Fruit fly (Drosophila melanogaster): ENCODE data around the gene RPA1.

Gene RPA1

DNA sequence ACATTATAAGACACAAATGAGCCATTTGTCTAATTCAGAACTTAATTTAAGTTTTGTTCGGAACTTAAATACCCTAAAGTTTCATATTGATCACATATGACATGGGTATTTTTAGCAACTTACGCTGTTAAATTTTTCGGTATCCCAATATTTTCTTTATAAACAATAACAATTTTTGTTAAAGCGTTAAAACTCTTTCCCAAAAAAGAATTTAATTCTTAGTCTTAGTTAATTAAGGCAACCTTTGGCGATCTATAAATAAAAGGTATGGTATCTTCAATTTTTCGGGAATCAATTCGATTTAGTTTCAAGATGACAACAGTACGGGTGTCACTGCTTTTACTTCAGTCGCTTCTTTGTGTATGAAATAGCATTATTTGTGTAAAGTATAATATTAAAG, 26.7 kb upstream of the RPA1 start, which contains the start of gene CG31464:
CG31464 (plus strand) TSS at position 301 of the 400 bp plus-strand sequence.
- no peak for TF ChIP-seq ttk (optimal IDR thresholded peaks at IDR 0.05)
- TF ChIP-seq Sin3A (optimal IDR thresholded peaks at IDR 0.05) = no peak
- TF ChIP-seq h (optimal IDR thresholded peaks at IDR 0.05) = no peak
- TF ChIP-seq Myc (optimal IDR thresholded peaks at IDR 0.05) = no peak
- TF ChIP-seq insv (optimal IDR thresholded peaks at IDR 0.05) = no peak
- TF ChIP-seq psq (optimal IDR thresholded peaks at IDR 0.05) = no peak

- TF ChIP-seq Myc (optimal IDR thresholded peaks at IDR 0.05) = no peak
- no peak for TF ChIP-seq h (optimal IDR thresholded peaks at IDR 0.05)
- no peak for TF ChIP-seq ttk (optimal IDR thresholded peaks at IDR 0.05)
- no peak for TF ChIP-seq insv (optimal IDR thresholded peaks at IDR 0.05)
Observed at dm6 chr3R:8290478-8290877, 26.2 kb upstream of the RPA1 start, which contains the start of gene CG11672. CG11672 (minus strand) TSS chr3R:8290578.

DNA sequence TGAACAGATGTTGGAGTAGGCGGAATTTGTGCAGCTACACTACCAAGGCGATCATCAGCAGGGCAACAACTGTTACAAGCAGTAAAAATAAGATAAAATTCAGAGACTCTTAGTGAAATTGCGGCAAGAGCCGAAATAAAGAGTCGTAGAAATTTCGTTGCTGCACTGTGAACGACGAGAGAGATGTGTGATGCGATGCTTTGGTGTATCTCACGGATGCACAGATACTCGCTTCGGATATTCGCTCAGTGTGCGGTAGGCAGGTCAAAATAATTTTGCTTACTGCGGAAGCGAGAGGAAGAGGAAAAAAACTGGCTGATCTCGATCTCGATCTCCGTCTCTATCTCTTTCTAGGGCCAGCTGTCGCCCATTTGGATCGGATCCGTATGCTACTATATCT, 24.5 kb upstream of the RPA1 start:
- TF ChIP-seq psq (optimal IDR thresholded peaks at IDR 0.05) (no peak), Myc (optimal IDR thresholded peaks at IDR 0.05) (no peak), Sin3A (optimal IDR thresholded peaks at IDR 0.05) (no peak), ttk (optimal IDR thresholded peaks at IDR 0.05) (no peak), h (optimal IDR thresholded peaks at IDR 0.05) (no peak), insv (optimal IDR thresholded peaks at IDR 0.05) (no peak)

dm6 chr3R:8287697-8288096, 23.4 kb upstream of the RPA1 start, which contains the start of gene Nazo:
Nazo (plus strand) TSS chr3R:8287876.
- TF ChIP-seq psq (optimal IDR thresholded peaks at IDR 0.05) = no peak
- no peak for TF ChIP-seq h (optimal IDR thresholded peaks at IDR 0.05)
- TF ChIP-seq ttk (optimal IDR thresholded peaks at IDR 0.05) = no peak
- TF ChIP-seq Myc (optimal IDR thresholded peaks at IDR 0.05) = no peak
- no peak for TF ChIP-seq insv (optimal IDR thresholded peaks at IDR 0.05)
- TF ChIP-seq Sin3A (optimal IDR thresholded peaks at IDR 0.05) = no peak

- no peak for TF ChIP-seq ttk (optimal IDR thresholded peaks at IDR 0.05)
- no peak for TF ChIP-seq psq (optimal IDR thresholded peaks at IDR 0.05)
- TF ChIP-seq insv (optimal IDR thresholded peaks at IDR 0.05) = no peak
- TF ChIP-seq Sin3A (optimal IDR thresholded peaks at IDR 0.05) = no peak
- TF ChIP-seq h (optimal IDR thresholded peaks at IDR 0.05) = no peak
- TF ChIP-seq Myc (optimal IDR thresholded peaks at IDR 0.05) = no peak
Observed at dm6 chr3R:8285727-8286344, 21.6 kb upstream of the RPA1 start.

dm6 chr3R:8284234-8284633, 20.0 kb upstream of the RPA1 start:
- TF ChIP-seq Sin3A (optimal IDR thresholded peaks at IDR 0.05) (no peak), insv (optimal IDR thresholded peaks at IDR 0.05) (no peak)

dm6 chr3R:8282727-8283126, 18.5 kb upstream of the RPA1 start:
- TF ChIP-seq Sin3A (optimal IDR thresholded peaks at IDR 0.05) (no peak), psq (optimal IDR thresholded peaks at IDR 0.05) (no peak), Myc (optimal IDR thresholded peaks at IDR 0.05) (no peak), ttk (optimal IDR thresholded peaks at IDR 0.05) (no peak), h (optimal IDR thresholded peaks at IDR 0.05) (no peak), insv (optimal IDR thresholded peaks at IDR 0.05) (no peak)

dm6 chr3R:8279970-8280369, 15.7 kb upstream of the RPA1 start:
- no peak for TF ChIP-seq Sin3A (optimal IDR thresholded peaks at IDR 0.05)
- no peak for TF ChIP-seq insv (optimal IDR thresholded peaks at IDR 0.05)
- no peak for TF ChIP-seq psq (optimal IDR thresholded peaks at IDR 0.05)
- no peak for TF ChIP-seq ttk (optimal IDR thresholded peaks at IDR 0.05)
- TF ChIP-seq h (optimal IDR thresholded peaks at IDR 0.05) = no peak
- no peak for TF ChIP-seq Myc (optimal IDR thresholded peaks at IDR 0.05)

DNA sequence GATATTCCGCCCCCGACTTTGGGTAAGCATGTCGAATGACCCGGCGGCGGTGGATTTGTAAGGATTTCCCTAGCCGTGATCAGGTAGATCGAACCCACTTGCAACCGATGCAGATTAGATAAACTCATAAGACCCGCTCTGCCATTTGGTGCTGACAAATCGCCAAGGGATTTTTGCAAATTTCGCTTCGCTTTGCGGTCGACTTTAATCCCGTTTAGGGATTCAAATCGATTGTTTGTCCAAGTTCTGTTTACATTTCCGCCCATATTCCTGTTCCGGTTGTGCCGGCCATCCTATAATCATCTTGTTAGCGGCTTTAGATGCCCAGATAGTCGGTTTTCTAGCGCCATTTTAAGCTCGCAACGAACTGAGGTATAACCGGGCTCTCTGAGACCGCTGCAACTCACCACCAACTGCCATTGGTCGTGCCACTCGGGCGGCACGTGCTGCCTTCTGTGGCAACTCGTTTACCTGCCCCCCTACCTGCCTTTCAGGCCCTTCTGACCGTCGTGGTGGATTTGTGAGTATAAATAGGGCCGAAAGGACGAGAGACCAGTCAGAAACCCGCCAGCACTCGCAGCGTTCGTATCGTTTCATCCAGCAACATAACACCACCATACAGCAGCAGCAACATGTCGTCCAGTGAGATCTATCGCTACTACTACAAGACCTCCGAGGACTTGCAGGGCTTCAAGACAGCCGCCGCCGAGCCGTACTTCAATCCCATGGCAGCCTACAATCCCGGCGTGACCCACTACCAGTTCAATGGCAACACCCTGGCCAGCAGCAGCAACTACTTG, 13.4 kb upstream of the RPA1 start, which contains the start of gene ato:
ato (plus strand) TSS at position 559 of the 800 bp plus-strand sequence.
- TF ChIP-seq Myc (optimal IDR thresholded peaks at IDR 0.05) (no peak), psq (optimal IDR thresholded peaks at IDR 0.05) (no peak), Sin3A (optimal IDR thresholded peaks at IDR 0.05) (no peak), insv (optimal IDR thresholded peaks at IDR 0.05) (no peak), h (optimal IDR thresholded peaks at IDR 0.05) (no peak), ttk (optimal IDR thresholded peaks at IDR 0.05) (no peak)

DNA sequence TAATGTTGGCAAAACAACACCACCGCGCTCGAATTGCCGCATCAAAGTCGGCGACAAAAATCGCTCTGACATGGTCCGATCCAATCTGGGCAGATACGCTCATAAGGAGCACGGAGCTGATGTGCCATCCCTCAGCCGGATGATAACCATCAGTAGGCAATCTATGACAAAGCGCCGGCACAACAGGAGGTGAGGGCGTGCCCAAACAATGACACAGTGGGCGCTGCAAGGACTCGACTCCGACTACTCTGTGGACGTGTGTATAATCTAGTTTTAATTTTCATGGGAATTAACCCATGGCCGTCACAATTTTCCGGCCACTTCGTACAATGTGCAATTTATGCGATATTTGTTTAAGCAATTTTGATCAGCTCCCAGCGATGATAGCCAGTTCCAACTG, 10.8 kb upstream of the RPA1 start:
- TF ChIP-seq Myc (optimal IDR thresholded peaks at IDR 0.05) = no peak
- no peak for TF ChIP-seq Sin3A (optimal IDR thresholded peaks at IDR 0.05)
- no peak for TF ChIP-seq psq (optimal IDR thresholded peaks at IDR 0.05)
- TF ChIP-seq ttk (optimal IDR thresholded peaks at IDR 0.05) = no peak
- TF ChIP-seq insv (optimal IDR thresholded peaks at IDR 0.05) = no peak
- no peak for TF ChIP-seq h (optimal IDR thresholded peaks at IDR 0.05)

DNA sequence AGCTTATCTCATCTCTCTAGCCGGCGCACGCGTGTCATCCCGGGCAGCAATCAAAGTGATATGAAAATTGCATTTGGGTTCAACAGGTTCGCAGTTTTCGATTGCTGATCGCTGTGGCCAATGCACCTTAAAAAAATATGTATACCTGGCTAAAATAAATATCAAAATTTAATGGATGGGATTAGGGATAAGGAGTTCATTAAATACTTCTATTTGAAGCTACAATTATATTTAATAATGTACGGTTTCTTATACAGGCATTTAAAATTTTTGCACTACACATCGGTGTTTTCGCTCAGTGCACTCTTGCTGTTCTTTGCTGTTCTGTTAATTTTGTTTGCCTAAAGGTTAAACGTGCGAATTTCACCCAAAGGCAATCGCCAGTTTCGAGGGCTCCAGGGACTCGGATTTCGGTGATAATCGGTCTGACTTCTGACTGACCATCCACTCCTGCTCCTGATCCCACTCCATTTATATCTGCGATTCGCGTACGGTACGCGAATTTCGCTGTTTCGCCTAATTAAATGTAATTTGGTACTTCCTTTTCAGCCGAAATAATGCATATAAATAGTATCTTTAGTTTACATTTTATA, 8.4 kb upstream of the RPA1 start:
- no peak for TF ChIP-seq insv (optimal IDR thresholded peaks at IDR 0.05)
- TF ChIP-seq Sin3A (optimal IDR thresholded peaks at IDR 0.05) = no peak
- no peak for TF ChIP-seq Myc (optimal IDR thresholded peaks at IDR 0.05)
- TF ChIP-seq psq (optimal IDR thresholded peaks at IDR 0.05) = no peak
- no peak for TF ChIP-seq ttk (optimal IDR thresholded peaks at IDR 0.05)
- TF ChIP-seq h (optimal IDR thresholded peaks at IDR 0.05) = no peak

DNA sequence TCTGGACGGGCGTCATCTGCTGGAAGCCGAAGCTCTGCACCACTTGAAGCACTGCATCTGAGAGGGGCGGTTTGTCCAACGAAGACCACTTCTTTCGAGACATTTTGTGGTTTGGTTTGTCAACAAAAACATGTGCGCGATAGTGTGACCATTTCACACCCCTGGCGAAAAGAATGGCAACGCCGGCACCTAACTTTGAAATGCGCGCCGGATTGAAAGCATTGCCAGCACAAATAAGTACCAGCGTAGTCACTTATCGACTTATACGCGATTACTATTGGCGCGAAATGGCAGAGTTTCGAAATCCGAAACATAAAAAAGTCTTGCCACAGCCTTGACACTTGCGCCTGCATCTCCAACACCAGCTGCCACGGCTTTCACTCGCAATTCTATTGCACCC, 5.5 kb upstream of the RPA1 start, which contains the start of gene CG9630:
CG9630 (minus strand) TSS at position 157 of the 400 bp plus-strand sequence.
- TF ChIP-seq ttk (optimal IDR thresholded peaks at IDR 0.05) = no peak
- no peak for TF ChIP-seq h (optimal IDR thresholded peaks at IDR 0.05)

Data from Kc167 (cell line).